Worm (Caenorhabditis elegans): ENCODE results near the gene clk-1.

- TF ChIP-seq jun-1 (tag; optimal IDR thresholded peaks at IDR 0.05) (no peak), elt-3 (tag; optimal IDR thresholded peaks at IDR 0.05) (no peak), nhr-77 (tag; optimal IDR thresholded peaks at IDR 0.05) (no peak), elt-1 (tag; optimal IDR thresholded peaks at IDR 0.05) (no peak), mdl-1 (tag; optimal IDR thresholded peaks at IDR 0.05) (no peak), nhr-11 (tag; optimal IDR thresholded peaks at IDR 0.05) (no peak), lin-15B (tag; optimal IDR thresholded peaks at IDR 0.05) (peak; percentile 26), egl-27 (tag; optimal IDR thresholded peaks at IDR 0.05) (no peak), ztf-4 (tag; optimal IDR thresholded peaks at IDR 0.05) (no peak), nhr-25 (tag; optimal IDR thresholded peaks at IDR 0.05) (no peak), unc-39 (tag; optimal IDR thresholded peaks at IDR 0.05) (no peak), nhr-12 (tag; optimal IDR thresholded peaks at IDR 0.05) (no peak)
These were observed 17.2 kb downstream of the clk-1 start for ce11 chrIII:5294867-5295266.

Measured in whole organism, L3 larva.